Fruit fly (Drosophila melanogaster) whole organism, pupa: ENCODE measurements around the gene CG34309.
A peak's percentile ranks its signal among the peaks of the same experiment; 100 is the strongest.

Experiments used
- CG10348 ChIP-seq: fragments of 200-800 bp; sonication (Bioruptor generic); IDR thresholded peaks from 2 replicates; pipeline ENCODE4 v1.3.6; 2022; ENCODE audit warnings: missing biosample characterization, missing genetic modification characterization
- CG12605 ChIP-seq: fragments of 200-800 bp; sonication (Bioruptor generic); IDR thresholded peaks from 2 replicates; pipeline ENCODE4 v1.3.6; 2022; ENCODE audit warnings: missing biosample characterization, missing genetic modification characterization
- CG13204 ChIP-seq: fragments of 200-800 bp; sonication (Bioruptor generic); optimal IDR thresholded peaks from 2 replicates; lab custom pipeline; 2018; ENCODE audit warnings: missing biosample characterization, mild to moderate bottlenecking, missing genetic modification characterization, moderate library complexity
- CG14655 ChIP-seq: fragments of 200-800 bp; sonication (Bioruptor generic); optimal IDR thresholded peaks from 3 replicates; lab custom pipeline; 2017; ENCODE audit warnings: mild to moderate bottlenecking, missing biosample characterization, missing genetic modification reagents, missing genetic modification characterization
- CG15710 ChIP-seq: fragments of 200-800 bp; sonication (Bioruptor generic); optimal IDR thresholded peaks from 2 replicates; lab custom pipeline; 2018; ENCODE audit warnings: missing biosample characterization, mild to moderate bottlenecking, missing genetic modification characterization, moderate library complexity
- CG17806 ChIP-seq: fragments of 200-800 bp; sonication (Bioruptor generic); optimal IDR thresholded peaks from 2 replicates; lab custom pipeline; 2018; ENCODE audit warnings: missing biosample characterization, mild to moderate bottlenecking, missing genetic modification characterization, moderate library complexity
- CG32121 ChIP-seq: fragments of 200-800 bp; sonication (Bioruptor generic); IDR thresholded peaks from 2 replicates; pipeline ENCODE4 v1.3.6; 2022; ENCODE audit warnings: missing biosample characterization, missing genetic modification characterization
- CG34367 ChIP-seq: fragments of 200-800 bp; sonication (Bioruptor generic); optimal IDR thresholded peaks from 2 replicates; lab custom pipeline; 2018; ENCODE audit warnings: missing biosample characterization, mild to moderate bottlenecking, missing genetic modification characterization
- CG4496 ChIP-seq: fragments of 200-800 bp; sonication (Bioruptor generic); IDR thresholded peaks from 3 replicates; pipeline ENCODE4 v1.3.6; 2022; ENCODE audit warnings: missing biosample characterization, missing genetic modification characterization
- CG8159 ChIP-seq: fragments of 200-800 bp; sonication (Bioruptor generic); optimal IDR thresholded peaks from 3 replicates; lab custom pipeline; 2018; ENCODE audit warnings: missing biosample characterization, mild to moderate bottlenecking, missing genetic modification characterization, moderate library complexity
- CG8301 ChIP-seq: fragments of 200-800 bp; sonication (Bioruptor generic); optimal IDR thresholded peaks from 2 replicates; lab custom pipeline; 2018; ENCODE audit warnings: missing biosample characterization, mild to moderate bottlenecking, missing genetic modification characterization
- CG9948 ChIP-seq: fragments of 200-800 bp; sonication (Bioruptor generic); optimal IDR thresholded peaks from 2 replicates; lab custom pipeline; 2018; ENCODE audit warnings: missing biosample characterization, mild to moderate bottlenecking, missing genetic modification characterization, moderate library complexity
- D1 ChIP-seq: fragments of 200-800 bp; sonication (Bioruptor generic); optimal IDR thresholded peaks from 2 replicates; lab custom pipeline; 2018; ENCODE audit warnings: missing biosample characterization, mild to moderate bottlenecking, missing genetic modification characterization, moderate library complexity
- EcR ChIP-seq: fragments of 200-800 bp; sonication (Bioruptor generic); optimal IDR thresholded peaks from 3 replicates; lab custom pipeline; 2019; ENCODE audit warnings: missing biosample characterization, missing genetic modification characterization, mild to moderate bottlenecking, moderate library complexity, missing genetic modification reagents
- Ets98B ChIP-seq: fragments of 200-800 bp; sonication (Bioruptor generic); IDR thresholded peaks from 2 replicates; pipeline ENCODE4 v1.3.6; 2022; ENCODE audit warnings: missing biosample characterization, missing genetic modification characterization
- Pif1A ChIP-seq: fragments of 200-800 bp; sonication (Bioruptor generic); optimal IDR thresholded peaks from 3 replicates; lab custom pipeline; 2016; ENCODE audit warnings: missing biosample characterization, missing genetic modification characterization
- Pif1B ChIP-seq: fragments of 200-800 bp; sonication (Bioruptor generic); optimal IDR thresholded peaks from 3 replicates; lab custom pipeline; 2016; ENCODE audit warnings: missing biosample characterization, missing genetic modification characterization
- Snoo ChIP-seq: fragments of 200-800 bp; sonication (Bioruptor generic); optimal IDR thresholded peaks from 3 replicates; lab custom pipeline; 2017; ENCODE audit warnings: missing biosample characterization, mild to moderate bottlenecking, missing genetic modification characterization, inconsistent platforms
- fd96Ca ChIP-seq: fragments of 200-800 bp; sonication (Bioruptor generic); IDR thresholded peaks from 3 replicates; pipeline ENCODE4 v1.3.6; 2022; ENCODE audit warnings: missing biosample characterization, missing genetic modification characterization
- gl ChIP-seq: fragments of 200-800 bp; sonication (Bioruptor generic); optimal IDR thresholded peaks from 2 replicates; lab custom pipeline; 2018; ENCODE audit warnings: missing biosample characterization, mild to moderate bottlenecking, missing genetic modification characterization
- rn ChIP-seq: fragments of 200-800 bp; sonication (Bioruptor generic); IDR thresholded peaks from 2 replicates; pipeline ENCODE4 v1.3.6; 2022; ENCODE audit warnings: missing biosample characterization, missing genetic modification characterization

CG34309 gene

dm6 chr3R:13360108-13360507 lies 12.3 kb upstream of the CG34309 start:
- TF ChIP-seq Pif1B (GFP tag; lab: Kevin White, UChicago) (no peak), CG8301 (tag; lab: Kevin White, UChicago) (no peak), CG13204 (GFP tag; lab: Kevin White, UChicago) (no peak), Snoo (tag; lab: Kevin White, UChicago) (no peak), Pif1A (GFP tag; lab: Kevin White, UChicago) (peak; percentile 30), CG9948 (no peak), Ets98B (GFP tag; lab: Robert Waterston, UW) (no peak), CG8159 (no peak), rn (GFP tag; lab: Robert Waterston, UW) (no peak), D1 (tag; lab: Kevin White, UChicago) (peak; percentile 18), CG17806 (tag; lab: Kevin White, UChicago) (no peak), gl (no peak), CG34367 (tag; lab: Kevin White, UChicago) (no peak), CG4496 (GFP tag; lab: Robert Waterston, UW) (peak; percentile 78), CG14655 (no peak), EcR (GFP tag; lab: Kevin White, UChicago) (no peak), fd96Ca (GFP tag; lab: Robert Waterston, UW) (no peak), CG32121 (GFP tag; lab: Robert Waterston, UW) (no peak), CG10348 (GFP tag; lab: Robert Waterston, UW) (no peak), CG15710 (tag; lab: Kevin White, UChicago) (no peak)

- no peak for TF ChIP-seq CG15710 (tag; lab: Kevin White, UChicago)
- no peak for TF ChIP-seq CG14655
- no peak for TF ChIP-seq rn (GFP tag; lab: Robert Waterston, UW)
- no peak for TF ChIP-seq gl
Measured at dm6 chr3R:13363347-13363994, 9.0 kb upstream of the CG34309 start.

- TF ChIP-seq fd96Ca (GFP tag; lab: Robert Waterston, UW): peak; percentile 83
- peak; percentile 85 for TF ChIP-seq rn (GFP tag; lab: Robert Waterston, UW)
- peak; percentile 95 for TF ChIP-seq CG15710 (tag; lab: Kevin White, UChicago)
- TF ChIP-seq CG12605: peak; percentile 85
- peak; percentile 91 for TF ChIP-seq CG4496 (GFP tag; lab: Robert Waterston, UW)
- peak; percentile 97 for TF ChIP-seq Snoo (tag; lab: Kevin White, UChicago)
- TF ChIP-seq CG32121 (GFP tag; lab: Robert Waterston, UW): peak; percentile 94
- peak; percentile 94 for TF ChIP-seq Pif1A (GFP tag; lab: Kevin White, UChicago)
- TF ChIP-seq gl: peak; percentile 51
- peak; percentile 56; the same call in 1 of the 2 replicates for TF ChIP-seq CG10348 (GFP tag; lab: Robert Waterston, UW)
- peak; percentile 98 for TF ChIP-seq CG8301 (tag; lab: Kevin White, UChicago)
- peak; percentile 89 for TF ChIP-seq CG34367 (tag; lab: Kevin White, UChicago)
- TF ChIP-seq CG9948: peak; percentile 94
- TF ChIP-seq D1 (tag; lab: Kevin White, UChicago): peak; percentile 98
- peak; percentile 98 for TF ChIP-seq CG14655
- peak; percentile 96 for TF ChIP-seq CG17806 (tag; lab: Kevin White, UChicago)
- peak; percentile 98 for TF ChIP-seq CG8159
- TF ChIP-seq Pif1B (GFP tag; lab: Kevin White, UChicago): peak; percentile 93
- peak; percentile 39 for TF ChIP-seq EcR (GFP tag; lab: Kevin White, UChicago)
- peak; percentile 90 for TF ChIP-seq Ets98B (GFP tag; lab: Robert Waterston, UW)
- TF ChIP-seq CG13204 (GFP tag; lab: Kevin White, UChicago): peak; percentile 94
- TF ChIP-seq, all 21 proteins: peak for 21
Measured at dm6 chr3R:13364175-13365174, 8.0 kb upstream of the CG34309 start, which contains the start of gene Dic1. Dic1 (plus strand) TSS chr3R:13364938.

- TF ChIP-seq EcR (GFP tag; lab: Kevin White, UChicago): peak; percentile 11
- no peak for TF ChIP-seq Pif1A (GFP tag; lab: Kevin White, UChicago)
- no peak for TF ChIP-seq Pif1B (GFP tag; lab: Kevin White, UChicago)
- no peak for TF ChIP-seq D1 (tag; lab: Kevin White, UChicago)
- TF ChIP-seq Snoo (tag; lab: Kevin White, UChicago): peak; percentile 24
- TF ChIP-seq CG8301 (tag; lab: Kevin White, UChicago): no peak
Measured at dm6 chr3R:13365665-13366414, 6.6 kb upstream of the CG34309 start.
